Worm (Caenorhabditis elegans): ENCODE data around the gene clec-160.

DNA sequence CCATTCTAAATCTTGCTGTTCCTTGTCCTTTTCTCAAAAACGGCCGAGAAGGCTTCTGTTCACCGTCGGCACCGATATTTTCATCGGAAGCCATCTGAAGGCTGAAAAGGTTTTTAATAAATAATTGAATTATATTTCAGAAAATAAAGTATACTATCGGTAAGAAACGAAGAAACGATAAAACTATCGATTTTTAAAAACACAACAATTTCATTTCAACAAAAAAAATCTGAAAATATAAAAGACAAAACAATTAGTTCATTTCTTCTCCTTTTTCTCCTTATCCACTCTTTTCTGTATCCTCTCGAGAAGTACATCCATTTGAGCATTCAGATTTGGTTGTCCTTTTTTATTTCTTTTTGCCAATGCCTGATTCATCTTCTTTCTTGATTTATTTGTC, 42.7 kb upstream of the clec-160 start, which contains the start of gene sas-4:
- TF ChIP-seq hrde-1 (tag; optimal IDR thresholded peaks at IDR 0.05; ENCODE audit: borderline replicate concordance) (no peak), T07F8.4 (tag; optimal IDR thresholded peaks at IDR 0.05) (no peak), ceh-79 (tag; optimal IDR thresholded peaks at IDR 0.05) (no peak), ama-1 (optimal IDR thresholded peaks at IDR 0.05) (no peak), ama-1 (GFP tag; optimal IDR thresholded peaks at IDR 0.05) (no peak), ccch-3 (GFP tag; optimal IDR thresholded peaks at IDR 0.05) (no peak), rec-8 (tag; optimal IDR thresholded peaks at IDR 0.05) (no peak), nfya-2 (GFP tag; IDR thresholded peaks at IDR 0.05) (no peak), snpc-4 (GFP tag; optimal IDR thresholded peaks at IDR 0.05) (no peak), snpc-4 (tag; optimal IDR thresholded peaks at IDR 0.05) (no peak), nhr-80 (tag; optimal IDR thresholded peaks at IDR 0.05) (no peak), B0261.1 (tag; optimal IDR thresholded peaks at IDR 0.05) (no peak), gei-17 (GFP tag; optimal IDR thresholded peaks at IDR 0.05) (no peak), hlh-12 (tag; optimal IDR thresholded peaks at IDR 0.05) (no peak), nhr-179 (tag; optimal IDR thresholded peaks at IDR 0.05) (no peak), F55B11.4 (tag; optimal IDR thresholded peaks at IDR 0.05; ENCODE audit: borderline replicate concordance, insufficient read depth) (no peak)
